Worm (Caenorhabditis elegans) whole organism, L2 larva: ENCODE data around the gene rps-24.
A peak's percentile ranks its signal among the peaks of the same experiment; 100 is the strongest.

Experiments
- C34F6.9 ChIP-seq: fragments of 150-350 bp; optimal IDR thresholded peaks from 2 replicates; lab custom pipeline; 2014; ENCODE audit warnings: missing biosample characterization, missing genetic modification characterization
- F13H6.1 ChIP-seq: sonication (generic microtip); optimal IDR thresholded peaks from 2 replicates; lab custom pipeline; 2016; ENCODE audit warnings: missing genetic modification characterization, missing compliant biosample characterization
- R02D3.7 ChIP-seq: fragments of 150-350 bp; optimal IDR thresholded peaks from 2 replicates; lab custom pipeline; 2014; ENCODE audit warnings: missing biosample characterization, missing genetic modification characterization
- Y55F3AM.14 ChIP-seq: fragments of 200-800 bp; sonication (Bioruptor generic); optimal IDR thresholded peaks from 2 replicates; lab custom pipeline; 2018; ENCODE audit warnings: mild to moderate bottlenecking, missing genetic modification characterization, missing compliant biosample characterization
- alr-1 ChIP-seq: fragments of 150-350 bp; optimal IDR thresholded peaks from 2 replicates; lab custom pipeline; 2014; ENCODE audit warnings: missing biosample characterization, missing genetic modification characterization
- ama-1 ChIP-seq: fragments of 150-350 bp; optimal IDR thresholded peaks from 2 replicates; lab custom pipeline; 2018; ENCODE audit warnings: inconsistent platforms
- ceh-82 ChIP-seq: fragments of 150-350 bp; optimal IDR thresholded peaks from 2 replicates; lab custom pipeline; 2014; ENCODE audit warnings: missing biosample characterization, missing genetic modification characterization
- crh-2 ChIP-seq: sonication (generic microtip); optimal IDR thresholded peaks from 2 replicates; lab custom pipeline; 2017; ENCODE audit warnings: missing biosample characterization, missing genetic modification characterization
- elt-3 ChIP-seq: sonication (generic microtip); optimal IDR thresholded peaks from 2 replicates; lab custom pipeline; 2017; ENCODE audit warnings: missing biosample characterization, missing genetic modification characterization
- fos-1 ChIP-seq: fragments of 150-350 bp; optimal IDR thresholded peaks from 2 replicates; lab custom pipeline; 2014; ENCODE audit warnings: missing biosample characterization, missing genetic modification characterization
- gmeb-1 ChIP-seq: fragments of 150-350 bp; optimal IDR thresholded peaks from 2 replicates; lab custom pipeline; 2014; ENCODE audit warnings: missing biosample characterization, missing genetic modification characterization
- lin-39 ChIP-seq: fragments of 150-350 bp; optimal IDR thresholded peaks from 2 replicates; lab custom pipeline; 2014; ENCODE audit warnings: missing biosample characterization, missing genetic modification reagents, missing genetic modification characterization
- lsy-2 ChIP-seq, 2 experiments: fragments of 150-350 bp in 1 of 2; sonication (generic microtip) in 1 of 2; optimal IDR thresholded peaks; 2 replicates each; lab custom pipeline; 2014 to 2017; ENCODE audit warnings: missing biosample characterization in 2 of 2, missing genetic modification characterization in 2 of 2
- mab-5 ChIP-seq: fragments of 150-350 bp; optimal IDR thresholded peaks from 2 replicates; lab custom pipeline; 2014; ENCODE audit warnings: missing biosample characterization, missing genetic modification characterization
- mbf-1 ChIP-seq: sonication (generic microtip); optimal IDR thresholded peaks from 2 replicates; lab custom pipeline; 2017; ENCODE audit warnings: missing biosample characterization, missing genetic modification characterization
- mdl-1 ChIP-seq, 2 experiments: fragments of 150-350 bp in 1 of 2; sonication (generic microtip) in 1 of 2; optimal IDR thresholded peaks; 2 replicates each; lab custom pipeline; 2017; ENCODE audit warnings: missing biosample characterization in 2 of 2, missing genetic modification characterization in 2 of 2
- nhr-10 ChIP-seq: sonication (generic microtip); optimal IDR thresholded peaks from 2 replicates; lab custom pipeline; 2017; ENCODE audit warnings: missing biosample characterization, missing genetic modification characterization
- nhr-11 ChIP-seq: fragments of 150-350 bp; optimal IDR thresholded peaks from 2 replicates; lab custom pipeline; 2014; ENCODE audit warnings: missing biosample characterization, missing genetic modification characterization
- nhr-129 ChIP-seq: fragments of 150-350 bp; optimal IDR thresholded peaks from 2 replicates; lab custom pipeline; 2014; ENCODE audit warnings: missing biosample characterization, missing genetic modification characterization
- nhr-23 ChIP-seq: fragments of 150-350 bp; optimal IDR thresholded peaks from 2 replicates; lab custom pipeline; 2014; ENCODE audit warnings: missing biosample characterization, missing genetic modification reagents, missing genetic modification characterization
- nhr-77 ChIP-seq: fragments of 150-350 bp; optimal IDR thresholded peaks from 2 replicates; lab custom pipeline; 2014; ENCODE audit warnings: missing biosample characterization, missing genetic modification characterization
- peb-1 ChIP-seq: fragments of 150-350 bp; optimal IDR thresholded peaks from 2 replicates; lab custom pipeline; 2014; ENCODE audit warnings: missing biosample characterization, missing genetic modification characterization
- sem-4 ChIP-seq: fragments of 150-350 bp; optimal IDR thresholded peaks from 2 replicates; lab custom pipeline; 2014; ENCODE audit warnings: missing biosample characterization, missing genetic modification reagents, missing genetic modification characterization
- sma-3 ChIP-seq: sonication (generic microtip); optimal IDR thresholded peaks from 2 replicates; lab custom pipeline; 2016; ENCODE audit warnings: missing genetic modification reagents, missing genetic modification characterization, missing compliant biosample characterization
- unc-39 ChIP-seq: fragments of 150-350 bp; optimal IDR thresholded peaks from 2 replicates; lab custom pipeline; 2014; ENCODE audit warnings: missing biosample characterization, missing genetic modification characterization
- unc-55 ChIP-seq: fragments of 150-350 bp; sonication (generic microtip); optimal IDR thresholded peaks from 3 replicates; lab custom pipeline; 2014; ENCODE audit warnings: missing biosample characterization, missing genetic modification reagents, missing genetic modification characterization
- unc-62 ChIP-seq: fragments of 150-350 bp; optimal IDR thresholded peaks from 2 replicates; lab custom pipeline; 2014; ENCODE audit warnings: missing biosample characterization, missing genetic modification reagents, missing genetic modification characterization
- ztf-11 ChIP-seq: sonication (generic microtip); optimal IDR thresholded peaks from 2 replicates; lab custom pipeline; 2017; ENCODE audit warnings: missing biosample characterization, missing genetic modification characterization
- ztf-4 ChIP-seq: fragments of 150-350 bp; optimal IDR thresholded peaks from 2 replicates; lab custom pipeline; 2014; ENCODE audit warnings: missing biosample characterization, missing genetic modification characterization

Gene rps-24

DNA sequence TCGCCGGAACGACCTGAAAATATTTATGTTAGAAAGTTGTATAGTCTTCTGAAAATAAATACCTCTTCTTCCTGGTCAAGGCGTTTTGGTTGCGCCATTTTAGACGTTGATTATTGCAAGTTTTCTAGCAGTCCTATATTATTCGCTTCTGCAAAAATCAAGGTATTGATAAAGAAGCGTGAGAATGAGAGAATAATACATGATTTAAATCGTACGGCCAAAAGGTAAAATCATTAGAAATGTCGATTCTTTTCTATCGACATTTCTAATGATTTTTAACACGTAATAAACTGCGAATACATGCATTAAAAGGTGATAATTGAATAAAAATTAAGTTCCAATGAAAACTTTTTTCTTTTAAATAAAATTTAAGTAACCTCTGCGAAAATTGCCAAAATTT lies 9.8 kb upstream of the rps-24 start, which contains the start of gene fln-1:
fln-1 (minus strand) TSS at position 101 of the 400 bp plus-strand sequence.
- TF ChIP-seq unc-39 (tag; lab: Kevin White, UChicago) (no peak), elt-3 (no peak), lsy-2 (tag; optimal IDR thresholded peaks at IDR 0.05; lab: Kevin White, UChicago) (no peak), lin-39 (no peak), sem-4 (tag; lab: Kevin White, UChicago) (no peak)
- TF ChIP-seq, all 48 proteins: peak for 0

ce11 chrIV:377791-378190 lies 7.9 kb upstream of the rps-24 start:
- TF ChIP-seq nhr-129 (tag; lab: Kevin White, UChicago) (no peak), mdl-1 (tag; optimal IDR thresholded peaks at IDR 0.05; lab: Kevin White, UChicago) (no peak), sma-3 (no peak), nhr-10 (tag; lab: Kevin White, UChicago) (no peak), unc-55 (GFP tag; lab: Kevin White, UChicago) (no peak), nhr-11 (tag; lab: Kevin White, UChicago) (no peak), nhr-23 (tag; lab: Kevin White, UChicago) (no peak), ceh-82 (no peak), Y55F3AM.14 (no peak), ztf-4 (tag; lab: Kevin White, UChicago) (no peak), ztf-11 (tag; lab: Kevin White, UChicago) (no peak), C34F6.9 (tag; lab: Kevin White, UChicago) (no peak), alr-1 (tag; lab: Kevin White, UChicago) (no peak), unc-62 (GFP tag; lab: Kevin White, UChicago) (no peak), mab-5 (tag; lab: Kevin White, UChicago) (no peak), R02D3.7 (no peak)
- TF ChIP-seq, all 48 proteins: peak for 0

ce11 chrIV:378367-378766 lies 7.3 kb upstream of the rps-24 start:
- TF ChIP-seq fos-1, result peak; percentile 88
- TF ChIP-seq F13H6.1 (tag; lab: Kevin White, UChicago), result no peak

ce11 chrIV:378838-379237 lies 6.8 kb upstream of the rps-24 start:
- TF ChIP-seq crh-2 (tag; lab: Kevin White, UChicago), result no peak
- peak; percentile 50 for TF ChIP-seq nhr-129 (tag; lab: Kevin White, UChicago)

DNA sequence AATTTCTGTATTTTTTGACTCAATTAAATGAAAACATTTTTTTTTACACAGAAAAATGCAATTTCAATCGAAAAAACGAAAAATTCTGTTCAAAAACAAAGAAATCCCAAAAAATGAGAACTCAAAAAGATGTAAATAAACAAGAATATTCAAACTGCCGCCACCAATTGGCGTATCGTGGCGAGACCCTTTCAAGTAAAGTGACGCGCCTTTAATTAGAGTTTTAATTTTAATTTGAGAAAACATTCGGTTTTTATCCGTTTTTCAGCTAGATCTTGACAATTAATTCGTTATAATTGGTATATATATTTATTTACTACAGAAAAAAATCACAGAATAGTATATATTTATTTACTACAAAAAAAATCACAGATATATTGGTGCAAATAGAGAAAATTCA lies 6.1 kb upstream of the rps-24 start:
- TF ChIP-seq unc-39 (tag; lab: Kevin White, UChicago) (no peak), nhr-77 (tag; lab: Kevin White, UChicago) (no peak), ceh-82 (no peak), ama-1 (lab: Kevin White, UChicago) (no peak), nhr-11 (tag; lab: Kevin White, UChicago) (no peak), Y55F3AM.14 (no peak), sma-3 (no peak), gmeb-1 (tag; lab: Kevin White, UChicago) (no peak)

DNA sequence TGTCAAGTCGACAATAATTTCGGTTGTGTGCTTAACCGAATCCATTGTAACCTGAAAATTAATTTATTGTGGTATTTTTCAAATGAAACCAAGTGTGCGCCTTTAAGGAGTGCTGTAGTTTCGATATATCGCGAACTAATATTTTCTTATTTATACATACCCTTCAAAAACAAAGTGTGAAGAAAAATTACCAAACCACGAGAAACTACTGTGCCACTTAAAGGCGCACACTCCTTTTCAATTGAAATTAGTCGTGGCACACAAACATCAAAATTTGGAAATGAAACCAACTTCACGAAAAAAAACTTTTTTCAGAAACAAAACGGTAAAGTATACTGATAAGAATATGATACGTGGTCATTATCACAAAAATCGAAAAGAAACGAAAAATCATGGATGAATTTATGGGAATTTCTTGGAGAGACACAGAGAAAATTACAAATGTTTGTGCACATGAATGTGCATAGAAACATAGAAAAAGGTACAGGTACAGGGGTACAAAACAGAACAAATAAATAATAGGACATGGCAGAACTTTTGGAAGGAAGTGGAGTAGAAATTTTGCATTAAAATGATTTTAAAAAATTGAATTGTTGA lies 2.5 kb upstream of the rps-24 start, which contains the start of gene spl-1:
spl-1 (minus strand) TSS at position 51 of the 597 bp plus-strand sequence.
- TF ChIP-seq nhr-129 (tag; lab: Kevin White, UChicago) (no peak), fos-1 (peak; percentile 75), crh-2 (tag; lab: Kevin White, UChicago) (peak; percentile 73), gmeb-1 (tag; lab: Kevin White, UChicago) (peak; percentile 4), ztf-4 (tag; lab: Kevin White, UChicago) (no peak)

ce11 chrIV:386576-386975 lies 889 bp downstream of the rps-24 start, which contains the start of gene T07A9.14:
Gene T07A9.14, plus strand, starts transcription at chrIV:386699.
- TF ChIP-seq mdl-1 (tag; optimal IDR thresholded peaks at IDR 0.05; lab: Kevin White, UChicago) (no peak), lsy-2 (tag; optimal IDR thresholded peaks at IDR 0.05; lab: Kevin White, UChicago) (no peak), ceh-82 (no peak), ztf-4 (tag; lab: Kevin White, UChicago) (no peak), alr-1 (tag; lab: Kevin White, UChicago) (no peak), peb-1 (tag; lab: Kevin White, UChicago) (no peak), mbf-1 (tag; lab: Kevin White, UChicago) (no peak)
